Fruit fly (Drosophila melanogaster) whole organism, embryonic: Measurements from ENCODE around the gene EMC5.

Source experiments
- BtbVII ChIP-seq: fragments of 200-800 bp; sonication (Bioruptor generic); optimal IDR thresholded peaks from 3 replicates; lab custom pipeline; 2017; ENCODE audit warnings: missing biosample characterization, mild to moderate bottlenecking, missing genetic modification characterization
- CG10209 ChIP-seq: fragments of 200-800 bp; sonication (Bioruptor generic); optimal IDR thresholded peaks from 3 replicates; lab custom pipeline; 2017; ENCODE audit warnings: missing biosample characterization, mild to moderate bottlenecking, missing genetic modification characterization, missing genetic modification reagents
- CG10959 ChIP-seq: fragments of 200-800 bp; sonication (Bioruptor generic); IDR thresholded peaks from 2 replicates; pipeline ENCODE4 v1.3.6; 2022; ENCODE audit warnings: missing biosample characterization, missing genetic modification characterization
- CG11247 ChIP-seq: fragments of 200-800 bp; sonication (Bioruptor generic); IDR thresholded peaks from 2 replicates; pipeline ENCODE4 v1.3.6; 2022; ENCODE audit warnings: missing biosample characterization, missing genetic modification characterization
- CG12219 ChIP-seq: fragments of 200-800 bp; sonication (Bioruptor generic); optimal IDR thresholded peaks from 3 replicates; lab custom pipeline; 2018; ENCODE audit warnings: missing biosample characterization, mild to moderate bottlenecking, missing genetic modification characterization
- CG12744 ChIP-seq: fragments of 200-800 bp; sonication (Bioruptor generic); optimal IDR thresholded peaks from 2 replicates; lab custom pipeline; 2016; ENCODE audit warnings: missing biosample characterization, missing genetic modification characterization
- CG13123 ChIP-seq: fragments of 200-800 bp; sonication (Bioruptor generic); optimal IDR thresholded peaks from 2 replicates; lab custom pipeline; 2016; ENCODE audit warnings: missing biosample characterization, missing genetic modification characterization
- CG13287 ChIP-seq: fragments of 200-800 bp; sonication (Bioruptor generic); IDR thresholded peaks from 2 replicates; pipeline ENCODE4 v1.3.6; 2022; ENCODE audit warnings: missing biosample characterization, missing genetic modification characterization; ENCODE audit not compliant: partially characterized antibody
- CG13296 ChIP-seq: fragments of 200-800 bp; sonication (Bioruptor generic); optimal IDR thresholded peaks from 3 replicates; lab custom pipeline; 2018; ENCODE audit warnings: missing biosample characterization, mild to moderate bottlenecking, missing genetic modification characterization
- CG14014 ChIP-seq: fragments of 200-800 bp; sonication (Bioruptor generic); IDR thresholded peaks from 2 replicates; pipeline ENCODE4 v1.3.6; 2022; ENCODE audit warnings: missing biosample characterization, missing genetic modification characterization
- CG14050 ChIP-seq: fragments of 200-800 bp; sonication (Bioruptor generic); IDR thresholded peaks from 3 replicates; pipeline ENCODE4 v1.3.6; 2022; ENCODE audit warnings: missing biosample characterization, missing genetic modification characterization
- CG1603 ChIP-seq: fragments of 200-800 bp; sonication (Bioruptor generic); optimal IDR thresholded peaks from 2 replicates; lab custom pipeline; 2019; ENCODE audit warnings: missing biosample characterization, mild to moderate bottlenecking, missing genetic modification characterization, moderate library complexity
- CG16815 ChIP-seq: fragments of 200-800 bp; sonication (Bioruptor generic); optimal IDR thresholded peaks from 3 replicates; lab custom pipeline; 2017; ENCODE audit warnings: missing biosample characterization, mild to moderate bottlenecking, missing genetic modification characterization
- CG16863 ChIP-seq: fragments of 200-800 bp; sonication (Bioruptor generic); optimal IDR thresholded peaks from 3 replicates; lab custom pipeline; 2016; ENCODE audit warnings: missing biosample characterization, missing genetic modification characterization
- CG1792 ChIP-seq: fragments of 200-800 bp; sonication (Bioruptor generic); optimal IDR thresholded peaks from 2 replicates; lab custom pipeline; 2016; ENCODE audit warnings: missing biosample characterization, missing genetic modification characterization
- CG18599 ChIP-seq: fragments of 200-800 bp; sonication (Bioruptor generic); optimal IDR thresholded peaks from 3 replicates; lab custom pipeline; 2017; ENCODE audit warnings: missing biosample characterization, missing genetic modification characterization, mild to moderate bottlenecking, moderate library complexity, missing genetic modification reagents
- CG3163 ChIP-seq: fragments of 200-800 bp; sonication (Bioruptor generic); optimal IDR thresholded peaks from 3 replicates; lab custom pipeline; 2016; ENCODE audit warnings: missing biosample characterization, missing genetic modification characterization
- CG32532 ChIP-seq: fragments of 200-800 bp; sonication (Bioruptor generic); IDR thresholded peaks from 2 replicates; pipeline ENCODE4 v1.3.6; 2022; ENCODE audit warnings: missing biosample characterization, missing genetic modification characterization
- CG32767 ChIP-seq: fragments of 200-800 bp; sonication (Bioruptor generic); IDR thresholded peaks from 2 replicates; pipeline ENCODE4 v1.3.6; 2022; ENCODE audit warnings: missing biosample characterization, missing genetic modification characterization
- CG4328 ChIP-seq: fragments of 200-800 bp; sonication (Bioruptor generic); optimal IDR thresholded peaks from 3 replicates; lab custom pipeline; 2017; ENCODE audit warnings: missing biosample characterization, missing genetic modification reagents, missing genetic modification characterization
- CG4730 ChIP-seq: fragments of 200-800 bp; sonication (Bioruptor generic); IDR thresholded peaks from 2 replicates; pipeline ENCODE4 v1.3.6; 2022; ENCODE audit warnings: missing biosample characterization, missing genetic modification characterization
- CG4820 ChIP-seq: fragments of 200-800 bp; sonication (Bioruptor generic); optimal IDR thresholded peaks from 3 replicates; lab custom pipeline; 2016; ENCODE audit warnings: missing biosample characterization, missing genetic modification characterization
- CG5180 ChIP-seq: fragments of 200-800 bp; sonication (Bioruptor generic); optimal IDR thresholded peaks from 3 replicates; lab custom pipeline; 2017; ENCODE audit warnings: missing biosample characterization, missing genetic modification characterization, mild to moderate bottlenecking, moderate library complexity, missing genetic modification reagents
- CG6175 ChIP-seq: fragments of 200-800 bp; sonication (Bioruptor generic); IDR thresholded peaks from 3 replicates; pipeline ENCODE4 v1.3.6; 2022; ENCODE audit warnings: missing biosample characterization, missing genetic modification characterization
- CG6272 ChIP-seq: fragments of 200-800 bp; sonication (Bioruptor generic); IDR thresholded peaks from 2 replicates; pipeline ENCODE4 v1.3.6; 2022; ENCODE audit warnings: missing biosample characterization, missing genetic modification characterization
- CG6765 ChIP-seq: fragments of 200-800 bp; sonication (Bioruptor generic); optimal IDR thresholded peaks from 3 replicates; lab custom pipeline; 2017; ENCODE audit warnings: missing biosample characterization, mild to moderate bottlenecking, missing genetic modification characterization
- CG7745 ChIP-seq: fragments of 200-800 bp; sonication (Bioruptor generic); optimal IDR thresholded peaks from 2 replicates; lab custom pipeline; 2018; ENCODE audit warnings: missing biosample characterization, mild to moderate bottlenecking, missing genetic modification characterization, moderate library complexity
- CG9932 ChIP-seq: fragments of 200-800 bp; sonication (Bioruptor generic); IDR thresholded peaks from 2 replicates; pipeline ENCODE4 v1.3.6; 2022; ENCODE audit warnings: missing biosample characterization, missing genetic modification characterization
- Hr39 ChIP-seq: fragments of >200 bp; optimal IDR thresholded peaks from 2 replicates; lab custom pipeline; 2017
- Lim3 ChIP-seq: fragments of 200-800 bp; sonication (Bioruptor generic); IDR thresholded peaks from 2 replicates; pipeline ENCODE4 v1.3.6; 2022; ENCODE audit warnings: missing biosample characterization, missing genetic modification characterization
- Mrtf ChIP-seq: fragments of 200-800 bp; sonication (Bioruptor generic); IDR thresholded peaks from 3 replicates; pipeline ENCODE4 v1.3.6; 2022; ENCODE audit warnings: missing biosample characterization, missing genetic modification characterization
- al ChIP-seq: fragments of 200-800 bp; sonication (Bioruptor generic); IDR thresholded peaks from 2 replicates; pipeline ENCODE4 v1.3.6; 2022; ENCODE audit warnings: missing biosample characterization, missing genetic modification characterization
- ato ChIP-seq: fragments of 200-800 bp; sonication (Bioruptor generic); IDR thresholded peaks from 2 replicates; pipeline ENCODE4 v1.3.6; 2022; ENCODE audit warnings: missing biosample characterization, missing genetic modification characterization; ENCODE audit not compliant: partially characterized antibody
- chn ChIP-seq: fragments of 200-800 bp; sonication (Bioruptor generic); optimal IDR thresholded peaks from 2 replicates; lab custom pipeline; 2016; ENCODE audit warnings: missing biosample characterization, missing genetic modification characterization
- crol ChIP-seq: fragments of 200-800 bp; sonication (Bioruptor generic); IDR thresholded peaks from 2 replicates; pipeline ENCODE4 v1.3.6; 2022; ENCODE audit warnings: missing biosample characterization, missing genetic modification characterization
- dpn ChIP-seq, 2 experiments: fragments of 200-800 bp; sonication (Bioruptor generic); optimal IDR thresholded peaks; 3 replicates each; lab custom pipeline; 2016; ENCODE audit warnings: missing biosample characterization in 2 of 2, missing genetic modification characterization in 2 of 2
- emc ChIP-seq: fragments of 200-800 bp; sonication (Bioruptor generic); optimal IDR thresholded peaks from 2 replicates; lab custom pipeline; 2016; ENCODE audit warnings: missing biosample characterization, missing genetic modification characterization
- ems ChIP-seq: fragments of 200-800 bp; sonication (Bioruptor generic); optimal IDR thresholded peaks from 3 replicates; lab custom pipeline; 2016; ENCODE audit warnings: missing biosample characterization, missing genetic modification characterization
- ftz-f1 ChIP-seq: fragments of 200-800 bp; sonication (Bioruptor generic); optimal IDR thresholded peaks from 2 replicates; lab custom pipeline; 2016; ENCODE audit warnings: missing biosample characterization, missing genetic modification characterization
- gro ChIP-seq: fragments of 200-800 bp; sonication (Bioruptor generic); optimal IDR thresholded peaks from 2 replicates; lab custom pipeline; 2016; ENCODE audit warnings: missing biosample characterization, missing genetic modification characterization
- jumu ChIP-seq: fragments of 200-800 bp; sonication (Bioruptor generic); optimal IDR thresholded peaks from 3 replicates; lab custom pipeline; 2016; ENCODE audit warnings: missing biosample characterization, missing genetic modification characterization
- kay ChIP-seq: fragments of 200-800 bp; sonication (Bioruptor generic); optimal IDR thresholded peaks from 2 replicates; lab custom pipeline; 2016; ENCODE audit warnings: missing biosample characterization, missing genetic modification characterization
- ken ChIP-seq: fragments of 200-800 bp; sonication (Bioruptor generic); IDR thresholded peaks from 3 replicates; pipeline ENCODE4 v1.3.6; 2022; ENCODE audit warnings: missing biosample characterization, missing genetic modification characterization
- mirr ChIP-seq: fragments of 200-800 bp; sonication (Bioruptor generic); optimal IDR thresholded peaks from 3 replicates; lab custom pipeline; 2018; ENCODE audit warnings: missing biosample characterization, mild to moderate bottlenecking, missing genetic modification characterization
- nom ChIP-seq: fragments of 200-800 bp; sonication (Bioruptor generic); optimal IDR thresholded peaks from 2 replicates; lab custom pipeline; 2017; ENCODE audit warnings: missing biosample characterization, missing genetic modification characterization, mild to moderate bottlenecking, moderate library complexity, missing genetic modification reagents
- org-1 ChIP-seq: fragments of 200-800 bp; sonication (Bioruptor generic); optimal IDR thresholded peaks from 2 replicates; lab custom pipeline; 2017; ENCODE audit warnings: missing biosample characterization, missing genetic modification characterization
- p53 ChIP-seq: fragments of 200-800 bp; sonication (Bioruptor generic); optimal IDR thresholded peaks from 2 replicates; lab custom pipeline; 2016; ENCODE audit warnings: missing biosample characterization, missing genetic modification characterization
- pros ChIP-seq: fragments of 200-800 bp; sonication (Bioruptor generic); optimal IDR thresholded peaks from 3 replicates; lab custom pipeline; 2019; ENCODE audit warnings: missing biosample characterization, mild to moderate bottlenecking, missing genetic modification characterization, moderate library complexity
- slou ChIP-seq: fragments of 200-800 bp; sonication (Bioruptor generic); optimal IDR thresholded peaks from 3 replicates; lab custom pipeline; 2016; ENCODE audit warnings: missing biosample characterization, missing genetic modification characterization
- unc-4 ChIP-seq: fragments of 200-800 bp; sonication (Bioruptor generic); IDR thresholded peaks from 2 replicates; pipeline ENCODE4 v1.3.6; 2022; ENCODE audit warnings: missing biosample characterization, missing genetic modification characterization; ENCODE audit not compliant: partially characterized antibody
- vvl ChIP-seq: fragments of 200-800 bp; sonication (Bioruptor generic); IDR thresholded peaks from 2 replicates; pipeline ENCODE4 v1.3.6; 2022; ENCODE audit warnings: missing biosample characterization, missing genetic modification characterization
- zf30C ChIP-seq: fragments of 200-800 bp; sonication (Bioruptor generic); optimal IDR thresholded peaks from 3 replicates; lab custom pipeline; 2018; ENCODE audit warnings: missing biosample characterization, mild to moderate bottlenecking, missing genetic modification characterization

Gene EMC5

DNA sequence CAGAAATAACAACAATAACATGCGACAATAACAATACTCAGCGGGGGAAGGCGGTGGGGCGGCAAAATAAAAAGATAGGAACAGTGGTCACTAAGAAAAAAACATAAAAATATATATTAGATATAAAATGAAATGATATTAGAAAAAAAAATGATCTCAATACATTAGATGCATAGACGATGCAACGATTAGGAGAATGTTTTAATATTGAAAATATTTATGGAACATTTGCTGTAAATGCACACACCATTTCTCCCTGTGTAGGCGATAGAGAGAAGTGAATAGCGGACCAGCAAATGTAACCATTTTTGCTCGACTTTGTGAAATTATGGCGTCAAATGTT, 21.3 kb upstream of the EMC5 start (continued):
- TF ChIP-seq Mrtf (GFP tag; lab: Robert Waterston, UW) (peak; percentile 82), CG13123 (GFP tag; lab: Kevin White, UChicago) (peak; percentile 37), pros (no peak), emc (no peak), CG11247 (GFP tag; lab: Robert Waterston, UW) (peak; percentile 92), CG6765 (GFP tag; lab: Kevin White, UChicago) (peak; percentile 80), CG10959 (peak; percentile 42; the same call in 1 of the 2 replicates), CG1792 (GFP tag; lab: Kevin White, UChicago) (no peak), ken (GFP tag; lab: Robert Waterston, UW) (peak; percentile 65; the same call in 2 of the 3 replicates), slou (peak; percentile 63), crol (GFP tag; lab: Robert Waterston, UW) (peak; percentile 81), mirr (GFP tag; lab: Kevin White, UChicago) (no peak), CG32767 (GFP tag; lab: Robert Waterston, UW) (peak; percentile 87), CG13296 (peak; percentile 81), unc-4 (no peak), CG12219 (GFP tag; lab: Kevin White, UChicago) (peak; percentile 37), Lim3 (GFP tag; lab: Robert Waterston, UW) (no peak), org-1 (GFP tag; lab: Kevin White, UChicago) (peak; percentile 58), CG14050 (GFP tag; lab: Robert Waterston, UW) (peak; percentile 87), CG10209 (peak; percentile 68), ftz-f1 (GFP tag; lab: Kevin White, UChicago) (peak; percentile 94), CG9932 (GFP tag; lab: Robert Waterston, UW) (peak; percentile 95), kay (GFP tag; lab: Kevin White, UChicago) (no peak), CG4328 (no peak), al (GFP tag; lab: Robert Waterston, UW) (peak; percentile 94), CG1603 (tag; lab: Kevin White, UChicago) (no peak), CG3163 (GFP tag; lab: Kevin White, UChicago) (no peak), CG16863 (no peak), gro (peak; percentile 61), chn (GFP tag; lab: Kevin White, UChicago) (no peak), CG32532 (peak; percentile 97), CG14014 (peak; percentile 95), zf30C (GFP tag; lab: Kevin White, UChicago) (peak; percentile 69), CG12744 (GFP tag; lab: Kevin White, UChicago) (no peak), Hr39 (lab: Kevin White, UChicago) (no peak), CG7745 (no peak), p53 (no peak), nom (GFP tag; lab: Kevin White, UChicago) (no peak), CG18599 (GFP tag; lab: Kevin White, UChicago) (peak; percentile 93), CG6175 (GFP tag; lab: Robert Waterston, UW) (peak; percentile 88), CG13287 (0 out of 2 replicates have a peak, but pooled peaks have one; percentile 12), CG16815 (GFP tag; lab: Kevin White, UChicago) (peak; percentile 8), dpn (GFP tag; optimal IDR thresholded peaks at IDR 0.05; lab: Kevin White, UChicago) (peak; percentile 45 to 63), ems (GFP tag; lab: Kevin White, UChicago) (peak; percentile 33), vvl (GFP tag; lab: Robert Waterston, UW) (peak; percentile 92), BtbVII (GFP tag; lab: Kevin White, UChicago) (peak; percentile 83), CG5180 (no peak), CG4730 (GFP tag; lab: Robert Waterston, UW) (peak; percentile 89), CG4820 (GFP tag; lab: Kevin White, UChicago) (peak; percentile 34), CG6272 (GFP tag; lab: Robert Waterston, UW) (peak; percentile 78), jumu (GFP tag; lab: Kevin White, UChicago) (no peak), ato (GFP tag; lab: Robert Waterston, UW) (no peak)
